Worm (Caenorhabditis elegans): ENCODE measurements around the gene pph-1.

- TF ChIP-seq dox-1 (GFP tag; IDR thresholded peaks at IDR 0.05): no peak
- TF ChIP-seq ztf-18 (tag; optimal IDR thresholded peaks at IDR 0.05): no peak
- TF ChIP-seq unc-62 (GFP tag; optimal IDR thresholded peaks at IDR 0.05): no peak
- no peak for TF ChIP-seq ceh-100 (GFP tag; IDR thresholded peaks at IDR 0.05)
- TF ChIP-seq chd-7 (tag; optimal IDR thresholded peaks at IDR 0.05): no peak
- no peak for TF ChIP-seq lin-35 (GFP tag; optimal IDR thresholded peaks at IDR 0.05)
Measured at ce11 chrV:10682122-10682521, 20.2 kb upstream of the pph-1 start, which contains the start of gene gsp-1.
